Fruit fly (Drosophila melanogaster) Kc167 (cell line): Measurements from ENCODE around the gene Rip11.

Experiments used
- Myc ChIP-seq: fragments of >200 bp; optimal IDR thresholded peaks from 2 replicates; lab custom pipeline; 2017; ENCODE audit warnings: missing external identifiers
- h ChIP-seq: fragments of >200 bp; optimal IDR thresholded peaks from 3 replicates; lab custom pipeline; 2018; ENCODE audit warnings: missing external identifiers
- insv ChIP-seq: fragments of >200 bp; optimal IDR thresholded peaks from 3 replicates; lab custom pipeline; 2018; ENCODE audit warnings: missing external identifiers
- psq ChIP-seq: fragments of >200 bp; optimal IDR thresholded peaks from 2 replicates; lab custom pipeline; 2017; ENCODE audit warnings: missing external identifiers
- ttk ChIP-seq: sonication (Bioruptor generic); optimal IDR thresholded peaks from 2 replicates; lab custom pipeline; 2017; ENCODE audit warnings: missing external identifiers

dm6 chrX:18630990-18631389 lies 16.5 kb downstream of the Rip11 start:
- no peak for TF ChIP-seq Myc
- TF ChIP-seq h (lab: Kevin White, UChicago) = no peak
- no peak for TF ChIP-seq psq
- no peak for TF ChIP-seq ttk (lab: Kevin White, UChicago)
- TF ChIP-seq insv = no peak
